Fruit fly (Drosophila melanogaster): Measurements from ENCODE around the gene Kal1.
A peak's percentile ranks its signal among the peaks of the same experiment; 100 is the strongest.

The Kal1 gene

DNA sequence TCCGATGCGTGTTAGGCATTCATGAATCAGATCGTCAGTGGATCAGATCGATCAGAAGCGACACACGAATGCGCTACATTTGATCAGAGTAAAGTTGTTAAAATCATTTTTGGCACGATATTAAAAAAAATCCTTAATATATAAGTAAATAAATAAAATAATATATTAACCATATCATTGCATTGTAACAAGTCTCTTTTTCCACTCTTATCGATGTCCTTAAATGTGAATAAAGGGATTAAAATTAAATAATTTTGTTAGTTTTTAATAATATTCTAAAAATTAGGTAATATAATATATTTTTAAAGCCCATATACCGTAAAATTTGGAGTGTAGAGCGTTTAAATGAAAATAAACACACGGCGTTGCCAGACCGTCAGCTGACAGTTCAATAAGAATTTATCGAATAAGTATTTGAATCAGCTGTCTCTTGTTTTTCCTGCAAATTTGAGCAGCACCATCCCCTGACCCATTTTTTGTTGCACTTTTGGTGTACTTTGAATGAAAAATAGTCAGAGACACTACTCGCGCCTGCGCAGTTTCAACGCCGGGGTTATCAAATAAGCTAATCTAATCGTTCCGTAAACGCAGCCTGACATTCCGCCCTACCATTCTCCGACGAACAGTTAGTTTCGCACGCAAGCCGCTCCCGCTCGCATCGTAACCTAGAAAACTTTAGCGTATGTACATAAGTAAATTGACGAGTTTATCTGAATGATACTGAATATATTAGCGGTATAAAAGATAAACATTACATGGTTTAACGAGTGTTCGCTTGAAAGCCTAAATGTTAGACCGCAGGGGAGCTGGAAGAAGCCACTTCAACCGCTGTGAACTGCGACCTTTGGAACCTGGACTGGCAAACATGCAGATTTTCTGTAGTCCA is 11.0 kb downstream of the Kal1 start, which contains the start of the genes p38a and CG6178 (continued):
- TF ChIP-seq Eip78C (GFP tag) (peak; percentile 97), CG7368 (GFP tag; optimal IDR thresholded peaks at IDR 0.05) (peak; percentile 95), CG6276 (GFP tag; optimal IDR thresholded peaks at IDR 0.05) (peak; percentile 99), CG8319 (GFP tag; optimal IDR thresholded peaks at IDR 0.05) (peak; percentile 88), CG10669 (GFP tag; optimal IDR thresholded peaks at IDR 0.05) (peak; percentile 97), Hr39 (GFP tag; optimal IDR thresholded peaks at IDR 0.05) (peak; percentile 84), CG34406 (GFP tag; optimal IDR thresholded peaks at IDR 0.05) (peak; percentile 99), OdsH (GFP tag; optimal IDR thresholded peaks at IDR 0.05) (peak; percentile 98), esn (GFP tag; optimal IDR thresholded peaks at IDR 0.05) (peak; percentile 97), CG11902 (GFP tag; optimal IDR thresholded peaks at IDR 0.05) (peak; percentile 94), achi (GFP tag; optimal IDR thresholded peaks at IDR 0.05) (peak; percentile 99), fd59A (GFP tag; optimal IDR thresholded peaks at IDR 0.05) (peak; percentile 87), fkh (GFP tag; optimal IDR thresholded peaks at IDR 0.05) (peak; percentile 86), Eip93F (GFP tag; optimal IDR thresholded peaks at IDR 0.05) (peak; percentile 81), cyc (GFP tag; optimal IDR thresholded peaks at IDR 0.05) (peak; percentile 88), acj6 (GFP tag; optimal IDR thresholded peaks at IDR 0.05) (peak; percentile 98), Smox (GFP tag; optimal IDR thresholded peaks at IDR 0.05) (peak; percentile 82), CG11294 (GFP tag; IDR thresholded peaks at IDR 0.05) (peak; percentile 98), CG32006 (GFP tag; optimal IDR thresholded peaks at IDR 0.05) (peak; percentile 100), lz (GFP tag; optimal IDR thresholded peaks at IDR 0.05) (peak; percentile 92), vri (GFP tag; optimal IDR thresholded peaks at IDR 0.05) (peak; percentile 82), eg (GFP tag; IDR thresholded peaks at IDR 0.05) (peak; percentile 98), CG6163 (GFP tag; IDR thresholded peaks at IDR 0.05) (peak; percentile 97), CG16779 (tag; optimal IDR thresholded peaks at IDR 0.05) (peak; percentile 97), CG6792 (GFP tag; optimal IDR thresholded peaks at IDR 0.05) (peak; percentile 95), dac (GFP tag; optimal IDR thresholded peaks at IDR 0.05) (peak; percentile 96), Ets96B (tag; optimal IDR thresholded peaks at IDR 0.05) (peak; percentile 99), Gug (GFP tag; IDR thresholded peaks at IDR 0.05) (peak; percentile 98), Lpt (GFP tag; optimal IDR thresholded peaks at IDR 0.05) (peak; percentile 96), ss (GFP tag; optimal IDR thresholded peaks at IDR 0.05) (peak; percentile 95 to 98)

DNA sequence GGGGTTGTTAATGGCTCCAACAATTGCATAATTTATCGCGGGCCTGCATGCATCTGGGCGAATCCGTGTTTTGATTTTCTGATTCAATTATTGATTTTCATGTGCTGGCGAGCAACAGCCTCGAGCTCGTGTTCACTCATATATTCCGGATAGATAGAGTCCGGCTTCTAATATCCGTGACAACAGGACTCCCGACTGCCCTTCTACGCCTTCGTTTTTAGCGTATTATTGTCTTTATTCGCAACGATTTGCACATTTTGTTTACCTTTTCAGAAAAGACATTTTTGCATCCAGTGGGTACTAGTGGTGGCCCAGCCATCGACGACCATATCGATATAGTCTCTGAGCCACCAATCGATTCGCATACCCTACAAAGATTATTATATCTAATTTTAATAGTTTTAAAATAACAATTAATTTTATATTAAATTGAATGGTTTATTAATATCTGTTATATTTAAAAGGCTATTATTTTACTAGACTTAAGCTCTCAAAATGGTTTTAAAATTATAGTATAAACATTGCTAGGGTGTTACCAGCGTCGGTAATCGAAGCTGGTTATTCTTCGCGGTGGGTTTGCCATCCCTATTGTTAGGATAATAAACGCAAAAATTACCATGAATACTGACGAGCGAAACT is 20.1 kb downstream of the Kal1 start, which contains the start of the genes Myo95E and TBC1d7:
Gene Myo95E, minus strand, starts transcription at position 326 of the 639 bp plus-strand sequence.
Gene TBC1d7, plus strand, starts transcription at position 555 of the 639 bp plus-strand sequence.
- TF ChIP-seq achi (GFP tag; optimal IDR thresholded peaks at IDR 0.05) (peak; percentile 88), CG6163 (GFP tag; IDR thresholded peaks at IDR 0.05) (peak; percentile 93), CG3919 (GFP tag; optimal IDR thresholded peaks at IDR 0.05) (peak; percentile 90), dsx (GFP tag; optimal IDR thresholded peaks at IDR 0.05; ENCODE audit: poor library complexity, severe bottlenecking) (peak; percentile 92), Eip78C (GFP tag) (peak; percentile 94), pdm3 (GFP tag; optimal IDR thresholded peaks at IDR 0.05) (no peak), svp (GFP tag) (no peak), Gug (GFP tag; IDR thresholded peaks at IDR 0.05) (peak; percentile 89), acj6 (GFP tag; optimal IDR thresholded peaks at IDR 0.05) (peak; percentile 89), CG16779 (tag; optimal IDR thresholded peaks at IDR 0.05) (peak; percentile 74), fd85E (GFP tag; optimal IDR thresholded peaks at IDR 0.05) (no peak), CG6854 (GFP tag; optimal IDR thresholded peaks at IDR 0.05) (peak; percentile 39), fd59A (GFP tag; optimal IDR thresholded peaks at IDR 0.05) (peak; percentile 72), CG10669 (GFP tag; optimal IDR thresholded peaks at IDR 0.05) (peak; percentile 89), CG11294 (GFP tag; IDR thresholded peaks at IDR 0.05) (peak; percentile 94), CG3032 (tag; optimal IDR thresholded peaks at IDR 0.05) (peak; percentile 92), CG6792 (GFP tag; optimal IDR thresholded peaks at IDR 0.05) (peak; percentile 86), spab (GFP tag; optimal IDR thresholded peaks at IDR 0.05) (no peak), CG7368 (GFP tag; optimal IDR thresholded peaks at IDR 0.05) (peak; percentile 81), CG8632 (GFP tag; optimal IDR thresholded peaks at IDR 0.05) (peak; percentile 88), dac (GFP tag; optimal IDR thresholded peaks at IDR 0.05) (peak; percentile 79), Blimp-1 (GFP tag; optimal IDR thresholded peaks at IDR 0.05) (no peak), Lpt (GFP tag; optimal IDR thresholded peaks at IDR 0.05) (peak; percentile 82), Hr4 (GFP tag; optimal IDR thresholded peaks at IDR 0.05) (peak; percentile 85), salr (GFP tag; optimal IDR thresholded peaks at IDR 0.05) (peak in 1 of 2 experiments; percentile 80), CG32006 (GFP tag; optimal IDR thresholded peaks at IDR 0.05) (peak; percentile 91), CG9139 (GFP tag; optimal IDR thresholded peaks at IDR 0.05) (peak; percentile 67), CG8319 (GFP tag; optimal IDR thresholded peaks at IDR 0.05) (peak; percentile 73), CG11762 (GFP tag; optimal IDR thresholded peaks at IDR 0.05; ENCODE audit: insufficient read depth) (peak; percentile 75), vri (GFP tag; optimal IDR thresholded peaks at IDR 0.05) (peak; percentile 75), Sox15 (GFP tag; optimal IDR thresholded peaks at IDR 0.05) (peak; percentile 80)

Data from whole organism, prepupa.